Fruit fly (Drosophila melanogaster) whole organism, adult: ENCODE data around the gene CG4467.

Experiments
- CG14711 ChIP-seq: fragments of 200-800 bp; sonication (Bioruptor generic); optimal IDR thresholded peaks from 2 replicates; lab custom pipeline; 2018; ENCODE audit warnings: missing biosample characterization, mild to moderate bottlenecking, missing genetic modification characterization, moderate library complexity
- Crg-1 ChIP-seq: fragments of 200-800 bp; sonication (Bioruptor generic); optimal IDR thresholded peaks from 2 replicates; lab custom pipeline; 2016; ENCODE audit warnings: missing biosample characterization, missing genetic modification characterization
- cnc ChIP-seq, 2 experiments: fragments of >200 bp; optimal IDR thresholded peaks; 2 replicates each; lab custom pipeline; 2017
- kay ChIP-seq: fragments of 200-800 bp; sonication (Bioruptor generic); peaks from one replicate; lab custom pipeline; 2016; ENCODE audit warnings: missing biosample characterization, missing genetic modification characterization, borderline replicate concordance

- no peak for TF ChIP-seq kay (GFP tag; lab: Kevin White, UChicago)
- no peak for TF ChIP-seq cnc (optimal IDR thresholded peaks at IDR 0.05; lab: Kevin White, UChicago)
- no peak for TF ChIP-seq CG14711 (tag; lab: Kevin White, UChicago)
- no peak for TF ChIP-seq Crg-1 (GFP tag; lab: Kevin White, UChicago)
Observed at dm6 chr3R:23290089-23290488, 41.4 kb upstream of the CG4467 start, which contains the start of gene bb8.
